Worm (Caenorhabditis elegans): Measurements from ENCODE around the gene ctsa-1.1.
A peak's percentile ranks its signal among the peaks of the same experiment; 100 is the strongest.

The ctsa-1.1 gene

ce11 chrII:4706359-4706871 is 31.0 kb upstream of the ctsa-1.1 start, which contains the start of the genes F10G7.9 and tsn-1 (continued):
- TF ChIP-seq Y105C5A.15 (GFP tag; IDR thresholded peaks at IDR 0.05) (no peak), T20F7.1 (GFP tag; optimal IDR thresholded peaks at IDR 0.05) (no peak), saeg-2 (GFP tag; IDR thresholded peaks at IDR 0.05) (no peak), nhr-111 (GFP tag; optimal IDR thresholded peaks at IDR 0.05) (no peak), spr-3 (GFP tag; optimal IDR thresholded peaks at IDR 0.05) (no peak), daf-19 (GFP tag; conservative IDR thresholded peaks at IDR 0.05) (no peak), pha-4 (GFP tag; IDR thresholded peaks at IDR 0.05) (no peak), pha-4 (tag; optimal IDR thresholded peaks at IDR 0.05) (peak; percentile 23), nhr-102 (tag; optimal IDR thresholded peaks at IDR 0.05) (no peak), mep-1 (tag; optimal IDR thresholded peaks at IDR 0.05) (peak; percentile 63), lin-39 (tag; optimal IDR thresholded peaks at IDR 0.05) (no peak), F26F4.8 (GFP tag; conservative IDR thresholded peaks at IDR 0.05) (no peak), dmd-8 (GFP tag; IDR thresholded peaks at IDR 0.05) (no peak), Y75B8A.6 (GFP tag; IDR thresholded peaks at IDR 0.05) (no peak), ceh-82 (tag; optimal IDR thresholded peaks at IDR 0.05) (no peak), ces-1 (GFP tag; optimal IDR thresholded peaks at IDR 0.05) (no peak), ctbp-1 (GFP tag; IDR thresholded peaks at IDR 0.05) (no peak), dpl-1 (GFP tag; optimal IDR thresholded peaks at IDR 0.05) (peak; percentile 70), hlh-11 (tag; optimal IDR thresholded peaks at IDR 0.05) (peak; percentile 64), egl-43 (GFP tag; IDR thresholded peaks at IDR 0.05) (no peak), tra-1 (GFP tag; IDR thresholded peaks at IDR 0.05) (no peak), nhr-28 (tag; optimal IDR thresholded peaks at IDR 0.05) (peak; percentile 47), fkh-10 (GFP tag; optimal IDR thresholded peaks at IDR 0.05) (peak; percentile 5), lsy-2 (tag; optimal IDR thresholded peaks at IDR 0.05) (peak; percentile 70 to 97), aly-2 (tag; optimal IDR thresholded peaks at IDR 0.05) (no peak), nhr-10 (tag; optimal IDR thresholded peaks at IDR 0.05) (no peak), daf-8 (GFP tag; IDR thresholded peaks at IDR 0.05) (no peak), lim-7 (GFP tag; IDR thresholded peaks at IDR 0.05) (no peak), T26A8.4 (GFP tag; IDR thresholded peaks at IDR 0.05) (peak; percentile 58; the same call in 1 of the 2 replicates), unc-39 (tag; optimal IDR thresholded peaks at IDR 0.05) (no peak), fos-1 (tag; optimal IDR thresholded peaks at IDR 0.05) (no peak), tag-97 (GFP tag; IDR thresholded peaks at IDR 0.05) (no peak), lin-15B (tag; optimal IDR thresholded peaks at IDR 0.05) (no peak), F44E2.7 (GFP tag; IDR thresholded peaks at IDR 0.05) (no peak), lir-3 (tag; optimal IDR thresholded peaks at IDR 0.05) (no peak), zip-2 (tag; optimal IDR thresholded peaks at IDR 0.05) (no peak), dve-1 (tag; optimal IDR thresholded peaks at IDR 0.05; ENCODE audit: insufficient read depth) (peak; percentile 59), unc-62 (GFP tag; optimal IDR thresholded peaks at IDR 0.05 in 1 of 2) (no peak), unc-62 (tag; optimal IDR thresholded peaks at IDR 0.05) (no peak), nhr-11 (tag; optimal IDR thresholded peaks at IDR 0.05) (peak; percentile 5), attf-4 (tag; optimal IDR thresholded peaks at IDR 0.05) (no peak), mes-2 (tag; optimal IDR thresholded peaks at IDR 0.05; ENCODE audit: poor library complexity, severe bottlenecking) (peak; percentile 83), nhr-237 (tag; optimal IDR thresholded peaks at IDR 0.05) (no peak), lin-1 (GFP tag; IDR thresholded peaks at IDR 0.05) (no peak), set-16 (GFP tag; IDR thresholded peaks at IDR 0.05) (no peak), R02D3.7 (tag; optimal IDR thresholded peaks at IDR 0.05) (no peak), zfp-3 (GFP tag; conservative IDR thresholded peaks at IDR 0.05) (no peak), vab-7 (GFP tag; IDR thresholded peaks at IDR 0.05) (no peak), zfp-2 (tag; optimal IDR thresholded peaks at IDR 0.05) (no peak), gei-8 (GFP tag; optimal IDR thresholded peaks at IDR 0.05) (no peak), rbr-2 (tag; optimal IDR thresholded peaks at IDR 0.05) (peak; percentile 0), sdz-12 (GFP tag; optimal IDR thresholded peaks at IDR 0.05) (no peak), cey-2 (tag; optimal IDR thresholded peaks at IDR 0.05; ENCODE audit: borderline replicate concordance, insufficient read depth) (no peak)
